Worm (Caenorhabditis elegans) whole organism, late embryonic: ENCODE data around the gene F49H12.3.

Experiments
- C38D4.7 ChIP-seq: fragments of 200-800 bp; sonication (Bioruptor generic); optimal IDR thresholded peaks from 2 replicates; lab custom pipeline; 2018; ENCODE audit warnings: mild to moderate bottlenecking, missing genetic modification characterization, moderate library complexity, missing compliant biosample characterization
- K02D7.2 ChIP-seq: sonication (generic microtip); optimal IDR thresholded peaks from 2 replicates; lab custom pipeline; 2017; ENCODE audit warnings: mild to moderate bottlenecking, missing genetic modification characterization, missing compliant biosample characterization
- K09A11.1 ChIP-seq: sonication (generic microtip); optimal IDR thresholded peaks from 2 replicates; lab custom pipeline; 2017; ENCODE audit warnings: antibody characterized with exemption, mild to moderate bottlenecking, missing genetic modification characterization, missing compliant biosample characterization; ENCODE audit not compliant: insufficient read depth
- T23F11.4 ChIP-seq: fragments of 200-800 bp; sonication (Bioruptor generic); optimal IDR thresholded peaks from 2 replicates; lab custom pipeline; 2018; ENCODE audit warnings: mild to moderate bottlenecking, missing genetic modification characterization, missing compliant biosample characterization
- ahr-1 ChIP-seq: sonication (generic microtip); optimal IDR thresholded peaks from 2 replicates; lab custom pipeline; 2016; ENCODE audit warnings: missing genetic modification characterization, missing compliant biosample characterization
- ama-1 ChIP-seq: fragments of 150-350 bp; optimal IDR thresholded peaks from 2 replicates; lab custom pipeline; 2014
- ceh-14 ChIP-seq: sonication (generic microtip); optimal IDR thresholded peaks from 2 replicates; lab custom pipeline; 2016; ENCODE audit warnings: missing genotype, missing genetic modification characterization, missing compliant biosample characterization
- ceh-18 ChIP-seq: sonication (generic microtip); optimal IDR thresholded peaks from 2 replicates; lab custom pipeline; 2016; ENCODE audit warnings: missing genetic modification characterization, missing compliant biosample characterization
- ceh-19 ChIP-seq: fragments of 200-800 bp; sonication (Bioruptor generic); optimal IDR thresholded peaks from 2 replicates; lab custom pipeline; 2018; ENCODE audit warnings: mild to moderate bottlenecking, missing genetic modification characterization, missing compliant biosample characterization
- ceh-2 ChIP-seq: sonication (generic microtip); optimal IDR thresholded peaks from 2 replicates; lab custom pipeline; 2016; ENCODE audit warnings: missing genotype, missing genetic modification characterization, missing compliant biosample characterization
- ceh-30 ChIP-seq: fragments of 150-350 bp; optimal IDR thresholded peaks from 2 replicates; lab custom pipeline; 2014; ENCODE audit warnings: missing biosample characterization, missing genetic modification characterization
- ceh-31 ChIP-seq: sonication (generic microtip); optimal IDR thresholded peaks from 2 replicates; lab custom pipeline; 2016; ENCODE audit warnings: missing genetic modification characterization, missing compliant biosample characterization
- ceh-34 ChIP-seq: sonication (generic microtip); optimal IDR thresholded peaks from 2 replicates; lab custom pipeline; 2016; ENCODE audit warnings: mild to moderate bottlenecking, missing genetic modification characterization, missing compliant biosample characterization
- ceh-45 ChIP-seq: fragments of 200-800 bp; sonication (Bioruptor generic); IDR thresholded peaks from 2 replicates; pipeline ENCODE4 v1.3.6; 2022; ENCODE audit warnings: missing genetic modification reagents, missing genetic modification characterization, missing compliant biosample characterization
- ceh-9 ChIP-seq: sonication (generic microtip); optimal IDR thresholded peaks from 2 replicates; lab custom pipeline; 2016; ENCODE audit warnings: mild to moderate bottlenecking, missing genetic modification characterization, inconsistent platforms, missing compliant biosample characterization
- dmd-4 ChIP-seq: sonication (generic microtip); optimal IDR thresholded peaks from 2 replicates; lab custom pipeline; 2016; ENCODE audit warnings: borderline replicate concordance, missing genetic modification characterization, missing compliant biosample characterization
- elt-2 ChIP-seq: sonication (generic microtip); optimal IDR thresholded peaks from 2 replicates; lab custom pipeline; 2016; ENCODE audit warnings: missing genetic modification reagents, missing genetic modification characterization, missing compliant biosample characterization
- elt-4 ChIP-seq: sonication (generic microtip); optimal IDR thresholded peaks from 2 replicates; lab custom pipeline; 2016; ENCODE audit warnings: missing genetic modification characterization, missing compliant biosample characterization
- ets-4 ChIP-seq: sonication (generic microtip); optimal IDR thresholded peaks from 2 replicates; lab custom pipeline; 2016; ENCODE audit warnings: missing genetic modification characterization, missing compliant biosample characterization
- fax-1 ChIP-seq: sonication (generic microtip); optimal IDR thresholded peaks from 2 replicates; lab custom pipeline; 2016; ENCODE audit warnings: missing genotype, missing genetic modification characterization, missing compliant biosample characterization
- fkh-10 ChIP-seq: fragments of 150-350 bp; optimal IDR thresholded peaks from 2 replicates; lab custom pipeline; 2014; ENCODE audit warnings: missing biosample characterization, missing genetic modification reagents, missing genetic modification characterization
- fkh-6 ChIP-seq: sonication (generic microtip); optimal IDR thresholded peaks from 2 replicates; lab custom pipeline; 2016; ENCODE audit warnings: missing genetic modification characterization, missing compliant biosample characterization
- hlh-13 ChIP-seq: fragments of 200-800 bp; sonication (Bioruptor generic); optimal IDR thresholded peaks from 2 replicates; lab custom pipeline; 2018; ENCODE audit warnings: mild to moderate bottlenecking, missing genetic modification characterization, missing compliant biosample characterization
- hlh-30 ChIP-seq: sonication (generic microtip); optimal IDR thresholded peaks from 2 replicates; lab custom pipeline; 2017; ENCODE audit warnings: antibody characterized with exemption, missing genetic modification characterization, missing compliant biosample characterization; ENCODE audit not compliant: insufficient read depth
- hlh-6 ChIP-seq: sonication (generic microtip); optimal IDR thresholded peaks from 2 replicates; lab custom pipeline; 2016; ENCODE audit warnings: missing genotype, missing genetic modification characterization, missing compliant biosample characterization
- lim-6 ChIP-seq: sonication (generic microtip); optimal IDR thresholded peaks from 2 replicates; lab custom pipeline; 2016; ENCODE audit warnings: missing genetic modification characterization, missing compliant biosample characterization
- lin-11 ChIP-seq: fragments of 200-800 bp; sonication (Bioruptor generic); optimal IDR thresholded peaks from 2 replicates; lab custom pipeline; 2018; ENCODE audit warnings: mild to moderate bottlenecking, missing genetic modification characterization, missing compliant biosample characterization
- nfya-1 ChIP-seq: sonication (generic microtip); optimal IDR thresholded peaks from 2 replicates; lab custom pipeline; 2017; ENCODE audit warnings: missing genetic modification characterization, mild to moderate bottlenecking, missing compliant biosample characterization, antibody characterized with exemption, moderate library complexity
- nhr-11 ChIP-seq: fragments of 150-350 bp; optimal IDR thresholded peaks from 2 replicates; lab custom pipeline; 2014; ENCODE audit warnings: missing biosample characterization, missing genetic modification characterization
- pax-1 ChIP-seq: fragments of 150-350 bp; optimal IDR thresholded peaks from 2 replicates; lab custom pipeline; 2014; ENCODE audit warnings: missing biosample characterization, missing genetic modification characterization
- ref-2 ChIP-seq: sonication (generic microtip); optimal IDR thresholded peaks from 2 replicates; lab custom pipeline; 2016; ENCODE audit warnings: missing genetic modification characterization, missing compliant biosample characterization
- rnt-1 ChIP-seq: sonication (generic microtip); optimal IDR thresholded peaks from 2 replicates; lab custom pipeline; 2016; ENCODE audit warnings: missing genetic modification characterization, missing compliant biosample characterization
- sdc-2 ChIP-seq: sonication (generic microtip); optimal IDR thresholded peaks from 2 replicates; lab custom pipeline; 2016; ENCODE audit warnings: missing genotype, missing genetic modification characterization, missing compliant biosample characterization
- sox-2 ChIP-seq: fragments of 200-800 bp; sonication (Bioruptor generic); IDR thresholded peaks from 2 replicates; pipeline ENCODE4 v1.3.6; 2022; ENCODE audit warnings: missing genetic modification reagents, missing genetic modification characterization, missing compliant biosample characterization
- sox-4 ChIP-seq: sonication (generic microtip); optimal IDR thresholded peaks from 2 replicates; lab custom pipeline; 2017; ENCODE audit warnings: mild to moderate bottlenecking, missing genetic modification characterization, inconsistent platforms, missing compliant biosample characterization
- tbx-2 ChIP-seq: sonication (generic microtip); optimal IDR thresholded peaks from 2 replicates; lab custom pipeline; 2016; ENCODE audit warnings: missing genetic modification characterization, missing compliant biosample characterization
- tbx-7 ChIP-seq: sonication (generic microtip); optimal IDR thresholded peaks from 2 replicates; lab custom pipeline; 2016; ENCODE audit warnings: missing genotype, missing genetic modification characterization, missing compliant biosample characterization
- ttx-3 ChIP-seq: sonication (generic microtip); optimal IDR thresholded peaks from 2 replicates; lab custom pipeline; 2016; ENCODE audit warnings: missing genetic modification reagents, missing genetic modification characterization, missing compliant biosample characterization
- unc-3 ChIP-seq, 2 experiments: fragments of 200-800 bp in 1 of 2; sonication (Bioruptor generic) in 1 of 2; sonication (generic microtip) in 1 of 2; conservative IDR thresholded peaks in 1 of 2; optimal IDR thresholded peaks in 1 of 2; 2 replicates each; pipeline versions ENCODE4 v1.3.6 to Lab custom; 2016 to 2022; ENCODE audit warnings: missing compliant biosample characterization in 2 of 2, missing genetic modification characterization in 2 of 2, missing genetic modification reagents in 1 of 2
- unc-42 ChIP-seq: sonication (generic microtip); optimal IDR thresholded peaks from 2 replicates; lab custom pipeline; 2016; ENCODE audit warnings: missing genotype, missing genetic modification characterization, missing compliant biosample characterization
- unc-55 ChIP-seq: sonication (generic microtip); optimal IDR thresholded peaks from 2 replicates; lab custom pipeline; 2017; ENCODE audit warnings: missing biosample characterization, missing genetic modification reagents, missing genetic modification characterization
- unc-86 ChIP-seq: sonication (generic microtip); optimal IDR thresholded peaks from 2 replicates; lab custom pipeline; 2016; ENCODE audit warnings: missing genetic modification characterization, missing compliant biosample characterization
- zip-5 ChIP-seq: sonication (generic microtip); optimal IDR thresholded peaks from 2 replicates; lab custom pipeline; 2016; ENCODE audit warnings: missing genetic modification characterization, missing compliant biosample characterization
- ztf-16 ChIP-seq: sonication (generic microtip); optimal IDR thresholded peaks from 2 replicates; lab custom pipeline; 2017; ENCODE audit warnings: missing genetic modification characterization, missing compliant biosample characterization

The F49H12.3 gene

DNA sequence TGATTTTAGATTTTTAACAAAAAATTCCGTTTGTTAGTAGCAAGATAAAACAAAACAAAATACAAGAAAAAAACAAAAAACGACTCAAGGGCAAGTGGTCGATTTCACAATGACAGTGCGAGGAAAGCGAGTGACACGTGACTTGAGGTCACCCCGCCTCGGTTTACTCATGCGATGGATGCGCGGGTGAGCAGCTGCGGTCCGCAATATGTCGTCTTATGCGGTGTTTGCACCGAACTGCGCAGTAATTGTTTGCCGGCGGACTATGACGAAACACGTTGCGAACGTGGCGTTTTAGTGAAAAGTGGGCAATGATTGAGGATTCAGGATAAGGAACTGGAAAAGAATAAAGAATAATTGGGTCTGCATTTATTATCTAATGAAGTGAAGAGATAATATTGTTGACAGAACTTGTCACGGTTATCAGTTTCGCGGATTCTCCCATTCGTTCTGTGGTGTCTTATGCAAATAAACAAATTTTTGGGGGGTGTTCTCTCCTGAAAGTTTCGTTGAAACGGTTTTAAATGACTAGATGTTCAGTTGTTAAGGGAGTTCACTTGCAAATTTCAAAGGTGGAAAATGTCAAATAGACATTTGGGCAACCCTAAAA, 12.7 kb upstream of the F49H12.3 start (continued):
- TF ChIP-seq nfya-1 (tag; lab: Kevin White, UChicago) (peak; percentile 26), rnt-1 (no peak), fax-1 (tag; lab: Kevin White, UChicago) (no peak), ceh-18 (peak; percentile 43), fkh-10 (no peak), dmd-4 (tag; lab: Kevin White, UChicago) (no peak), ahr-1 (tag; lab: Kevin White, UChicago) (no peak), unc-3 (GFP tag; conservative IDR thresholded peaks at IDR 0.05; lab: Robert Waterston, UW) (no peak), unc-3 (tag; optimal IDR thresholded peaks at IDR 0.05; lab: Kevin White, UChicago) (no peak), C38D4.7 (GFP tag; lab: Kevin White, UChicago) (no peak), fkh-6 (tag; lab: Kevin White, UChicago) (no peak), unc-42 (tag; lab: Kevin White, UChicago) (peak; percentile 42), pax-1 (tag; lab: Kevin White, UChicago) (no peak), sox-4 (tag; lab: Kevin White, UChicago) (no peak), ceh-34 (tag; lab: Kevin White, UChicago) (peak; percentile 31), T23F11.4 (no peak), lin-11 (tag; lab: Kevin White, UChicago) (no peak), ama-1 (lab: Kevin White, UChicago) (no peak), K09A11.1 (tag; lab: Kevin White, UChicago) (no peak), ets-4 (tag; lab: Kevin White, UChicago) (no peak), sdc-2 (peak; percentile 71), ceh-9 (tag; lab: Kevin White, UChicago) (no peak), tbx-7 (tag; lab: Kevin White, UChicago) (no peak), ref-2 (no peak), hlh-13 (no peak), ceh-2 (no peak), nhr-11 (tag; lab: Kevin White, UChicago) (no peak), ceh-19 (GFP tag; lab: Kevin White, UChicago) (no peak), ceh-45 (GFP tag; lab: Robert Waterston, UW) (no peak), lim-6 (no peak), zip-5 (tag; lab: Kevin White, UChicago) (no peak), ceh-14 (tag; lab: Kevin White, UChicago) (no peak), elt-2 (peak; percentile 81), unc-86 (no peak), ttx-3 (tag; lab: Kevin White, UChicago) (no peak), hlh-6 (no peak), unc-55 (GFP tag; lab: Kevin White, UChicago) (peak; percentile 23), ceh-30 (tag; lab: Kevin White, UChicago) (no peak), tbx-2 (peak; percentile 56), ceh-31 (peak; percentile 55), ztf-16 (tag; lab: Kevin White, UChicago) (no peak), K02D7.2 (no peak), sox-2 (GFP tag; lab: Robert Waterston, UW) (0 out of 2 replicates have a peak, but pooled peaks have one; percentile 5), elt-4 (tag; lab: Kevin White, UChicago) (no peak), hlh-30 (tag; lab: Kevin White, UChicago) (peak; percentile 96)
